Worm (Caenorhabditis elegans): ENCODE results near the gene glb-7.

The glb-7 gene

DNA sequence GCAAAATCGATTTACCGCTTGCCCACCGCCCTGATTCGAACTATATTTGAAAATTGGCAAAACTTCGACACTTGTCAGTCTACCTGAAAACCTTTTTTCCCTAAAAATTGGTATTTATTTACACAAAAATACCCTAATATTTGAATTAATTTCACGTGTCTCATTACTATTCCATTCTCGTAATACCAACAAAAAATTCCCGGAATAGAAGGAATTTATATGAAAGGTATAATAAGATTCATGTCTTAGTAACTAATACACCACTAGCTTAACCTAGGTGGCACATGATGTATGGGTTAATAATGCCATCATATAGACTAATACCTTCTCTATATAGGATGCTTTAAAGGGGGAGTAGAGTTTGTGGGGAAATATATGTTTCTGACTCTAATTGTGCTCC lies 5.3 kb upstream of the glb-7 start:
- no peak for TF ChIP-seq nhr-76 (tag; optimal IDR thresholded peaks at IDR 0.05)
- no peak for TF ChIP-seq ceh-83 (GFP tag; optimal IDR thresholded peaks at IDR 0.05)
- TF ChIP-seq pha-4 (tag; optimal IDR thresholded peaks at IDR 0.05) = no peak
- TF ChIP-seq hlh-1 (tag; optimal IDR thresholded peaks at IDR 0.05) = no peak
- no peak for TF ChIP-seq M03D4.4 (tag; optimal IDR thresholded peaks at IDR 0.05)

DNA sequence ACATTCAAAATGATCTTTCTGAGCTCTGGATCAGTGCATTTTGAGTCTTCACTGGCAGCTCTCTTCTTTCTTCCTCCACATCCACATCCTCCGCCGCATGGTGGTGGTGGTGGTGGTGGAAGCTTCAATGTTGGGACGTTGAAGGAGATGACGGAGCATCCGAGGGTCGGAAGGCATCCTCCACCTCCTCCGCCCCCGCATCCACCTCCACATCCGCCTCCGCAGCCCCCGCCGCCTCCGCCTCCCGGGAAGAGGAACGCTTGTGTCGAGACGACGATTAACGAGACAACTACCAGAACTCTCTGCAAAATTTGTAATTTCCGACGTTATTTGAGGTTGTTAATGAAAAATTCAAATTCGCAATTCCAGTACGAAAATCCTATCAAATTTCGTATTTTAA lies 4.8 kb downstream of the glb-7 start:
- TF ChIP-seq hlh-1 (tag; optimal IDR thresholded peaks at IDR 0.05) (no peak), cnd-1 (tag; optimal IDR thresholded peaks at IDR 0.05) (no peak), ceh-43 (GFP tag; optimal IDR thresholded peaks at IDR 0.05) (no peak), lin-32 (GFP tag; optimal IDR thresholded peaks at IDR 0.05) (no peak), unc-62 (GFP tag; optimal IDR thresholded peaks at IDR 0.05) (no peak), sem-2 (GFP tag; optimal IDR thresholded peaks at IDR 0.05) (no peak), nhr-2 (tag; optimal IDR thresholded peaks at IDR 0.05) (no peak), nhr-12 (tag; optimal IDR thresholded peaks at IDR 0.05) (no peak), mep-1 (tag; optimal IDR thresholded peaks at IDR 0.05) (no peak), flh-1 (GFP tag; optimal IDR thresholded peaks at IDR 0.05) (no peak), unc-39 (tag; optimal IDR thresholded peaks at IDR 0.05) (no peak), nhr-28 (tag; optimal IDR thresholded peaks at IDR 0.05) (no peak), ztf-11 (tag; optimal IDR thresholded peaks at IDR 0.05) (no peak), sptf-1 (tag; optimal IDR thresholded peaks at IDR 0.05) (no peak)

DNA sequence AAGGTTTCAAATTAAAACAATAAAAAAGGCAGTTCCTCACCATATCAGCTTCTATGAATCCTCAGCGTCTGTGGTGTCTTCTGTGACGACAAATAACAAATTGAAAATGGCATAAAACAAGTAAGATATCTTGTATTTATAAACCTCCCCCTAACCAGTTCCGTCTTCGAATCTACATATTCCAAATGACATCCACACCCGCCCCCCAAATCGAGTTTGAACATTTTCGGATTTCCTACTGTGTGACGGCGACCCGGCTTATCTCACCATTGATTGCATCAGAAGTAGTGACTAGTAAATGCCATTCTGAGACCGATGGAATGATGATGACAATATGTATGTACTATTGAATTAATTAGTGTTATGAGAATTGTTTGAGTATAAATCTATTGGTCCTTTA lies 6.2 kb downstream of the glb-7 start, which contains the start of gene grl-20:
TSS of gene grl-20 (minus strand) at position 101 of the 400 bp plus-strand sequence.
- TF ChIP-seq unc-120 (tag; optimal IDR thresholded peaks at IDR 0.05; ENCODE audit: poor library complexity, severe bottlenecking) = no peak
- no peak for TF ChIP-seq sem-2 (GFP tag; optimal IDR thresholded peaks at IDR 0.05)
- TF ChIP-seq pha-4 (tag; optimal IDR thresholded peaks at IDR 0.05) = no peak
- TF ChIP-seq ham-2 (GFP tag; optimal IDR thresholded peaks at IDR 0.05) = no peak
- no peak for TF ChIP-seq drap-1 (GFP tag; optimal IDR thresholded peaks at IDR 0.05)
- TF ChIP-seq unc-39 (tag; optimal IDR thresholded peaks at IDR 0.05) = no peak
- no peak for TF ChIP-seq nhr-237 (tag; optimal IDR thresholded peaks at IDR 0.05)
- TF ChIP-seq sptf-1 (tag; optimal IDR thresholded peaks at IDR 0.05) = no peak
- TF ChIP-seq nhr-2 (tag; optimal IDR thresholded peaks at IDR 0.05) = no peak
- no peak for TF ChIP-seq elt-3 (tag; optimal IDR thresholded peaks at IDR 0.05)
- TF ChIP-seq mab-5 (tag; optimal IDR thresholded peaks at IDR 0.05) = no peak
- no peak for TF ChIP-seq zip-8 (tag; optimal IDR thresholded peaks at IDR 0.05)
- TF ChIP-seq lin-32 (GFP tag; optimal IDR thresholded peaks at IDR 0.05) = no peak
- TF ChIP-seq nhr-28 (tag; optimal IDR thresholded peaks at IDR 0.05) = no peak
- TF ChIP-seq elt-1 (tag; optimal IDR thresholded peaks at IDR 0.05; ENCODE audit: borderline replicate concordance, insufficient read depth) = no peak
- TF ChIP-seq ceh-83 (GFP tag; optimal IDR thresholded peaks at IDR 0.05) = no peak
- no peak for TF ChIP-seq lsy-2 (tag; optimal IDR thresholded peaks at IDR 0.05)

DNA sequence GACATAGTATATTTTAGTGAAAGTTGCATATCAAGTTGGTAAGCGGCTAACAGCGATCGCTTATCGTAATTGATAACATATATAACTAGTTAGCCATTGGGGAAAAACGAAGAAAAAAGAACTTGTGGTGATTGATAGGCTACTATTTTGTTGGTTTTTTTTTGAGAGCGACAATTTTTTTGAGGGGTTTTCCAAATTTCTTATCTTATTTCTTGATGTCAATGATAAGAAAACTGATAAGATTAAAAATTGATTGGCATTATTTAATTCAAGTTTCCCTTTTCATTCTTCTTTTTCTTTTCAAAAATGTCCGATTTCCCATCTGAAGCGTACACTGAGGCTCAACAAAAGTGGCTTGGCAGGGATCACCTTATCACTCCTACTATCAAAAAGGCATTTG lies 8.1 kb downstream of the glb-7 start, which contains the start of gene prmt-6:
TSS of gene prmt-6 (plus strand) at position 252 of the 400 bp plus-strand sequence.
- TF ChIP-seq ceh-39 (tag; optimal IDR thresholded peaks at IDR 0.05) (no peak), ces-1 (GFP tag; optimal IDR thresholded peaks at IDR 0.05) (no peak)

DNA sequence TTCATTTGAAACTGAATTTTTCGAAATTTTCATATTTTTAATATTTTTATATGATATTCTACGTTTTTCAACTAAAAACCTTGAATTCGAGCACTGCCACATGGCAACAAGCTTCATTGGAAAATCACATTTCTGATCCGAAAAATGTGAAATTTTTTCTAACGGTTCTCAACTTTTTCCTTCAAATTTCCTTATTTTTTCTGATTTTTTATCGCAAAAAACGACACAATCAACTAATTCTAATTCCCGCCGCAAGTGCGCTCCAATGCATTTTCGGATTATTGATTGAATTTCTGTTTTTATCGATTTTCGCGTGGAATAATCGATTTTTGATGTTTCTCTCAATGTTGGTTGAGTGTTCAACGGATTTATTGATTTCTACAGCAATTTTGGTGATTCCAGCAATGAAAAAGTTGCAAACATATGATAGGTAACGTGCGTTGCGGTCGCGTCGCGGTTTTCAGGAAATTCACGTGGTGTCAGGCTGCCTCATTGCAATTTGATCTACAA lies 10.9 kb downstream of the glb-7 start, which contains the start of gene C23H5.12:
TSS of gene C23H5.12 (plus strand) at position 51 of the 510 bp plus-strand sequence.
- TF ChIP-seq mab-5 (tag; optimal IDR thresholded peaks at IDR 0.05) (no peak), ces-1 (GFP tag; optimal IDR thresholded peaks at IDR 0.05) (no peak), zip-8 (tag; optimal IDR thresholded peaks at IDR 0.05) (no peak), nhr-2 (tag; optimal IDR thresholded peaks at IDR 0.05) (no peak), ceh-39 (tag; optimal IDR thresholded peaks at IDR 0.05) (no peak), lsy-2 (tag; optimal IDR thresholded peaks at IDR 0.05) (no peak), sem-2 (GFP tag; optimal IDR thresholded peaks at IDR 0.05) (no peak), blmp-1 (tag; optimal IDR thresholded peaks at IDR 0.05) (no peak), hlh-1 (tag; optimal IDR thresholded peaks at IDR 0.05) (no peak), elt-1 (tag; optimal IDR thresholded peaks at IDR 0.05; ENCODE audit: borderline replicate concordance, insufficient read depth) (no peak), ham-2 (GFP tag; optimal IDR thresholded peaks at IDR 0.05) (no peak), drap-1 (GFP tag; optimal IDR thresholded peaks at IDR 0.05) (no peak)

DNA sequence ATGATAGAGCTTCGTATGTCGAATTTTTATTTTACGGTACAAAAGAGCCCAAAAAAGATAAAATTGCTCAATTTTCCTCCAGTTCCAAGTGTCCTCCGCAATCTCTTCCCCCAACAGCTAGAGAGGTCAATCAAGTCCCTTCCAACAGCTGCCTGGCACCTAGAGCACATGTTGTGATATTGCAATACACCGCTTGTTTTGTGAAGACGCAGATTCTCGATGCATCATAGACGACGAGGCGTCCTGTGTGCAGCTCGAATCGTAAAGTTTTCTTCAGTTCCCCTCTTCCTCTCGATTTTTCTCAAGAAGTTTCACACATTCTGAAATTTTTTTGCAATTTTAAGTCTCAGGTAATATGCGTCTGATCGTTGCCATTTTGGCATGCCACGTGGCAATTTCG lies 14.0 kb downstream of the glb-7 start, which contains the start of gene test-1:
TSS of gene test-1 (plus strand) at position 345 of the 400 bp plus-strand sequence.
- TF ChIP-seq ceh-83 (GFP tag; optimal IDR thresholded peaks at IDR 0.05) (no peak), lin-32 (GFP tag; optimal IDR thresholded peaks at IDR 0.05) (peak; percentile 7), bed-3 (GFP tag; optimal IDR thresholded peaks at IDR 0.05) (no peak), elt-1 (tag; optimal IDR thresholded peaks at IDR 0.05; ENCODE audit: borderline replicate concordance, insufficient read depth) (no peak), flh-1 (GFP tag; optimal IDR thresholded peaks at IDR 0.05) (no peak), nhr-76 (tag; optimal IDR thresholded peaks at IDR 0.05) (no peak), M03D4.4 (tag; optimal IDR thresholded peaks at IDR 0.05) (no peak), unc-62 (GFP tag; optimal IDR thresholded peaks at IDR 0.05) (peak; percentile 45), mls-2 (tag; optimal IDR thresholded peaks at IDR 0.05) (no peak), ztf-11 (tag; optimal IDR thresholded peaks at IDR 0.05) (no peak), hlh-1 (tag; optimal IDR thresholded peaks at IDR 0.05) (peak; percentile 99), mab-5 (tag; optimal IDR thresholded peaks at IDR 0.05) (no peak), drap-1 (GFP tag; optimal IDR thresholded peaks at IDR 0.05) (no peak), unc-120 (tag; optimal IDR thresholded peaks at IDR 0.05; ENCODE audit: poor library complexity, severe bottlenecking) (peak; percentile 9), elt-3 (tag; optimal IDR thresholded peaks at IDR 0.05) (no peak)
